Worm (Caenorhabditis elegans) whole organism, midembryonic: Measurements from ENCODE around the gene C30F2.5.

ENCODE experiments used
- T22C8.4 ChIP-seq: fragments of 200-800 bp; sonication (Bioruptor generic); IDR thresholded peaks from 2 replicates; pipeline ENCODE4 v1.3.6; 2022; ENCODE audit warnings: missing genetic modification characterization, missing compliant biosample characterization
- cog-1 ChIP-seq: sonication (generic microtip); optimal IDR thresholded peaks from 2 replicates; lab custom pipeline; 2016; ENCODE audit warnings: missing genetic modification characterization, missing compliant biosample characterization
- flt-1 ChIP-seq: fragments of 200-800 bp; sonication (Bioruptor generic); IDR thresholded peaks from 2 replicates; pipeline ENCODE4 v1.3.6; 2022; ENCODE audit warnings: missing genetic modification characterization, missing compliant biosample characterization
- klf-2 ChIP-seq: fragments of 200-800 bp; sonication (Bioruptor generic); conservative IDR thresholded peaks from 2 replicates; pipeline ENCODE4 v1.3.6; 2022; ENCODE audit warnings: missing genetic modification reagents, missing genetic modification characterization, missing compliant biosample characterization
- med-1 ChIP-seq: sonication (generic microtip); optimal IDR thresholded peaks from 2 replicates; lab custom pipeline; 2017; ENCODE audit warnings: missing genetic modification characterization, mild to moderate bottlenecking, missing compliant biosample characterization, antibody characterized with exemption, missing genetic modification reagents; ENCODE audit not compliant: insufficient read depth
- ref-1 ChIP-seq: fragments of 200-800 bp; sonication (Bioruptor generic); conservative IDR thresholded peaks from 2 replicates; pipeline ENCODE4 v1.3.6; 2022; ENCODE audit warnings: missing genetic modification reagents, missing genetic modification characterization, missing compliant biosample characterization
- tab-1 ChIP-seq: fragments of 200-800 bp; sonication (Bioruptor generic); IDR thresholded peaks from 2 replicates; pipeline ENCODE4 v1.3.6; 2022; ENCODE audit warnings: missing genetic modification characterization, missing compliant biosample characterization
- ztf-23 ChIP-seq: fragments of 200-800 bp; sonication (Bioruptor generic); IDR thresholded peaks from 2 replicates; pipeline ENCODE4 v1.3.6; 2022; ENCODE audit warnings: missing genetic modification reagents, missing genetic modification characterization, missing compliant biosample characterization
- ztf-29 ChIP-seq: fragments of 200-800 bp; sonication (Bioruptor generic); IDR thresholded peaks from 2 replicates; pipeline ENCODE4 v1.3.6; 2022; ENCODE audit warnings: missing genetic modification reagents, missing genetic modification characterization, missing compliant biosample characterization

The C30F2.5 gene

ce11 chrX:16078695-16079094, 15.8 kb upstream of the C30F2.5 start:
- no peak for TF ChIP-seq med-1 (GFP tag; lab: Kevin White, UChicago)
- no peak for TF ChIP-seq cog-1 (tag; lab: Kevin White, UChicago)

- TF ChIP-seq flt-1 (no peak), T22C8.4 (no peak), ztf-29 (GFP tag; lab: Robert Waterston, UW) (no peak), ztf-23 (no peak), tab-1 (no peak), med-1 (GFP tag; lab: Kevin White, UChicago) (no peak), cog-1 (tag; lab: Kevin White, UChicago) (no peak), klf-2 (GFP tag; lab: Robert Waterston, UW) (no peak), ref-1 (GFP tag; lab: Robert Waterston, UW) (no peak)
Measured at ce11 chrX:16082024-16082423, 12.4 kb upstream of the C30F2.5 start, which contains the start of gene idpp-14. idpp-14 (plus strand) TSS chrX:16082347.

- no peak for TF ChIP-seq flt-1
- no peak for TF ChIP-seq ref-1 (GFP tag; lab: Robert Waterston, UW)
- TF ChIP-seq ztf-23, result no peak
- TF ChIP-seq tab-1, result no peak
- no peak for TF ChIP-seq T22C8.4
- no peak for TF ChIP-seq klf-2 (GFP tag; lab: Robert Waterston, UW)
- no peak for TF ChIP-seq ztf-29 (GFP tag; lab: Robert Waterston, UW)
- TF ChIP-seq cog-1 (tag; lab: Kevin White, UChicago), result no peak
- TF ChIP-seq med-1 (GFP tag; lab: Kevin White, UChicago), result no peak
Measured at ce11 chrX:16085094-16085493, 9.4 kb upstream of the C30F2.5 start, which contains the start of gene C30F2.2. C30F2.2 (minus strand) TSS chrX:16085215.

ce11 chrX:16087842-16088241, 6.6 kb upstream of the C30F2.5 start:
- TF ChIP-seq med-1 (GFP tag; lab: Kevin White, UChicago), result no peak
- TF ChIP-seq ref-1 (GFP tag; lab: Robert Waterston, UW), result no peak
- no peak for TF ChIP-seq ztf-29 (GFP tag; lab: Robert Waterston, UW)
- TF ChIP-seq T22C8.4, result no peak
- no peak for TF ChIP-seq ztf-23
- no peak for TF ChIP-seq tab-1
- no peak for TF ChIP-seq flt-1
- no peak for TF ChIP-seq cog-1 (tag; lab: Kevin White, UChicago)
- no peak for TF ChIP-seq klf-2 (GFP tag; lab: Robert Waterston, UW)

ce11 chrX:16091166-16091565, 3.3 kb upstream of the C30F2.5 start:
- TF ChIP-seq med-1 (GFP tag; lab: Kevin White, UChicago) (no peak), tab-1 (no peak), ref-1 (GFP tag; lab: Robert Waterston, UW) (no peak), flt-1 (no peak)

- no peak for TF ChIP-seq klf-2 (GFP tag; lab: Robert Waterston, UW)
- TF ChIP-seq med-1 (GFP tag; lab: Kevin White, UChicago), result no peak
- TF ChIP-seq ztf-29 (GFP tag; lab: Robert Waterston, UW), result no peak
- no peak for TF ChIP-seq ref-1 (GFP tag; lab: Robert Waterston, UW)
- TF ChIP-seq T22C8.4, result no peak
- TF ChIP-seq flt-1, result no peak
- no peak for TF ChIP-seq ztf-23
- no peak for TF ChIP-seq tab-1
- no peak for TF ChIP-seq cog-1 (tag; lab: Kevin White, UChicago)
Measured at ce11 chrX:16098104-16098638, 3.7 kb downstream of the C30F2.5 start.

- no peak for TF ChIP-seq ztf-23
Measured at ce11 chrX:16099251-16099650, 4.8 kb downstream of the C30F2.5 start.

ce11 chrX:16103396-16103795, 8.9 kb downstream of the C30F2.5 start, which contains the start of gene ZK1073.2:
ZK1073.2 (plus strand) TSS chrX:16103696.
- no peak for TF ChIP-seq flt-1
- TF ChIP-seq klf-2 (GFP tag; lab: Robert Waterston, UW), result no peak
- TF ChIP-seq ztf-29 (GFP tag; lab: Robert Waterston, UW), result no peak
- no peak for TF ChIP-seq cog-1 (tag; lab: Kevin White, UChicago)
- no peak for TF ChIP-seq T22C8.4
- no peak for TF ChIP-seq ref-1 (GFP tag; lab: Robert Waterston, UW)
- no peak for TF ChIP-seq ztf-23
- no peak for TF ChIP-seq med-1 (GFP tag; lab: Kevin White, UChicago)
- TF ChIP-seq tab-1, result no peak

ce11 chrX:16105863-16106262, 11.4 kb downstream of the C30F2.5 start:
- TF ChIP-seq klf-2 (GFP tag; lab: Robert Waterston, UW) (no peak), T22C8.4 (no peak), med-1 (GFP tag; lab: Kevin White, UChicago) (no peak), flt-1 (no peak), ztf-29 (GFP tag; lab: Robert Waterston, UW) (no peak), ztf-23 (no peak), tab-1 (no peak), cog-1 (tag; lab: Kevin White, UChicago) (no peak), ref-1 (GFP tag; lab: Robert Waterston, UW) (no peak)

- TF ChIP-seq flt-1 (no peak), klf-2 (GFP tag; lab: Robert Waterston, UW) (no peak), tab-1 (no peak), T22C8.4 (no peak), ztf-23 (no peak), ref-1 (GFP tag; lab: Robert Waterston, UW) (no peak), cog-1 (tag; lab: Kevin White, UChicago) (no peak), ztf-29 (GFP tag; lab: Robert Waterston, UW) (no peak), med-1 (GFP tag; lab: Kevin White, UChicago) (no peak)
Measured at ce11 chrX:16112923-16113322, 18.5 kb downstream of the C30F2.5 start.
